ENCODE assay signal across 1 fruit fly cellular context in genomic region chr3R:23061209-23061608, dm6.
TF ChIP-seq lines count a peak whose summit lies in the region.

Gene sav (minus strand): TSS chr3R:23061304.
Gene Ublcp1 (plus strand): TSS chr3R:23061493.

TF ChIP-seq in whole organism, embryonic, 481 proteins besides CTCF, POLR2A, EP300 and RAD21 (continued from another document and continues in another):
- TF ChIP-seq Dll (GFP tag; IDR thresholded peaks at IDR 0.05; lab: Robert Waterston, UW; ENCODE audit: partially characterized antibody) (peak; percentile 95), CG31388 (GFP tag; optimal IDR thresholded peaks at IDR 0.05; lab: Kevin White, UChicago) (no peak), CG12769 (tag; optimal IDR thresholded peaks at IDR 0.05; lab: Kevin White, UChicago) (no peak), vnd (GFP tag; IDR thresholded peaks at IDR 0.05; lab: Robert Waterston, UW; ENCODE audit: partially characterized antibody) (peak; percentile 90), pb (GFP tag; optimal IDR thresholded peaks at IDR 0.05; lab: Kevin White, UChicago) (no peak), CG3281 (GFP tag; optimal IDR thresholded peaks at IDR 0.05; lab: Kevin White, UChicago) (peak; percentile 19), chn (GFP tag; optimal IDR thresholded peaks at IDR 0.05; lab: Kevin White, UChicago) (peak; percentile 6), CG3726 (GFP tag; IDR thresholded peaks at IDR 0.05; lab: Robert Waterston, UW) (no peak), CG33213 (GFP tag; optimal IDR thresholded peaks at IDR 0.05; lab: Kevin White, UChicago) (no peak), Rfx (GFP tag; IDR thresholded peaks at IDR 0.05; lab: Robert Waterston, UW) (no peak; the same call in 1 of the 2 replicates), exex (tag; optimal IDR thresholded peaks at IDR 0.05; lab: Kevin White, UChicago) (no peak), row (GFP tag; IDR thresholded peaks at IDR 0.05; lab: Robert Waterston, UW) (peak; percentile 67), CG7987 (GFP tag; optimal IDR thresholded peaks at IDR 0.05; lab: Kevin White, UChicago) (no peak), HmgZ (tag; optimal IDR thresholded peaks at IDR 0.05; lab: Kevin White, UChicago) (peak; percentile 11), CG34422 (GFP tag; IDR thresholded peaks at IDR 0.05; lab: Robert Waterston, UW) (no peak; the same call in 2 of the 3 replicates), CG2202 (tag; optimal IDR thresholded peaks at IDR 0.05; lab: Kevin White, UChicago) (no peak), CG10462 (GFP tag; optimal IDR thresholded peaks at IDR 0.05; lab: Kevin White, UChicago) (peak; percentile 12), nau (GFP tag; optimal IDR thresholded peaks at IDR 0.05; lab: Kevin White, UChicago) (no peak), gem (tag; optimal IDR thresholded peaks at IDR 0.05; lab: Kevin White, UChicago) (no peak), Aef1 (GFP tag; IDR thresholded peaks at IDR 0.05; lab: Robert Waterston, UW) (no peak), Elba2 (GFP tag; optimal IDR thresholded peaks at IDR 0.05; lab: Kevin White, UChicago) (peak; percentile 74), jumu (GFP tag; optimal IDR thresholded peaks at IDR 0.05; lab: Kevin White, UChicago) (no peak), CG12219 (GFP tag; optimal IDR thresholded peaks at IDR 0.05; lab: Kevin White, UChicago) (no peak), pan (optimal IDR thresholded peaks at IDR 0.05; lab: Kevin White, UChicago) (no peak), pan (GFP tag; optimal IDR thresholded peaks at IDR 0.05 in 1 of 2, IDR thresholded peaks at IDR 0.05 in 1 of 2) (no peak), trem (tag; optimal IDR thresholded peaks at IDR 0.05; lab: Kevin White, UChicago) (peak; percentile 85), jing (GFP tag; optimal IDR thresholded peaks at IDR 0.05; lab: Kevin White, UChicago) (no peak), fd3F (GFP tag; optimal IDR thresholded peaks at IDR 0.05; lab: Kevin White, UChicago) (no peak), Camta (GFP tag; optimal IDR thresholded peaks at IDR 0.05; lab: Kevin White, UChicago) (no peak), CG10959 (GFP tag; IDR thresholded peaks at IDR 0.05; lab: Robert Waterston, UW) (no peak), Rx (GFP tag; IDR thresholded peaks at IDR 0.05; lab: Robert Waterston, UW) (no peak), Chrac-16 (GFP tag; optimal IDR thresholded peaks at IDR 0.05; lab: Kevin White, UChicago) (peak; percentile 17), wek (GFP tag; optimal IDR thresholded peaks at IDR 0.05; lab: Kevin White, UChicago) (no peak), CG8924 (tag; optimal IDR thresholded peaks at IDR 0.05; lab: Kevin White, UChicago) (peak; percentile 54), Meics (GFP tag; optimal IDR thresholded peaks at IDR 0.05; lab: Kevin White, UChicago) (no peak), dan (GFP tag; IDR thresholded peaks at IDR 0.05; lab: Robert Waterston, UW) (no peak), grau (tag; optimal IDR thresholded peaks at IDR 0.05; lab: Kevin White, UChicago) (peak; percentile 25), CG14710 (tag; optimal IDR thresholded peaks at IDR 0.05; lab: Kevin White, UChicago) (peak; percentile 74), D (optimal IDR thresholded peaks at IDR 0.05; lab: Kevin White, UChicago) (no peak), D (GFP tag; optimal IDR thresholded peaks at IDR 0.05; lab: Kevin White, UChicago) (no peak), zen2 (GFP tag; IDR thresholded peaks at IDR 0.05; lab: Robert Waterston, UW; ENCODE audit: partially characterized antibody) (peak; percentile 79; the same call in 1 of the 3 replicates), CG17912 (GFP tag; optimal IDR thresholded peaks at IDR 0.05; lab: Kevin White, UChicago) (no peak), CG1832 (GFP tag; optimal IDR thresholded peaks at IDR 0.05; lab: Kevin White, UChicago) (no peak), knrl (GFP tag; IDR thresholded peaks at IDR 0.05; lab: Robert Waterston, UW; ENCODE audit: partially characterized antibody) (peak; percentile 92), CG12942 (GFP tag; optimal IDR thresholded peaks at IDR 0.05; lab: Kevin White, UChicago) (peak; percentile 0), CG4730 (GFP tag; IDR thresholded peaks at IDR 0.05; lab: Robert Waterston, UW) (no peak), slou (GFP tag; optimal IDR thresholded peaks at IDR 0.05; lab: Kevin White, UChicago) (no peak), bcd (GFP tag; optimal IDR thresholded peaks at IDR 0.05; lab: Kevin White, UChicago) (no peak), CG3163 (GFP tag; optimal IDR thresholded peaks at IDR 0.05; lab: Kevin White, UChicago) (no peak), Sox100B (GFP tag; optimal IDR thresholded peaks at IDR 0.05; lab: Kevin White, UChicago) (no peak), gt (GFP tag; IDR thresholded peaks at IDR 0.05; lab: Robert Waterston, UW) (no peak), pita (GFP tag; optimal IDR thresholded peaks at IDR 0.05; lab: Kevin White, UChicago) (no peak), nmo (GFP tag; optimal IDR thresholded peaks at IDR 0.05; lab: Kevin White, UChicago) (peak; percentile 64), CG15011 (GFP tag; optimal IDR thresholded peaks at IDR 0.05; lab: Kevin White, UChicago) (no peak), CG9932 (GFP tag; IDR thresholded peaks at IDR 0.05; lab: Robert Waterston, UW) (peak; percentile 41; the same call in 1 of the 2 replicates), Blimp-1 (GFP tag; optimal IDR thresholded peaks at IDR 0.05; lab: Kevin White, UChicago) (no peak), phol (tag; optimal IDR thresholded peaks at IDR 0.05; lab: Kevin White, UChicago) (peak; percentile 57), pzg (GFP tag; optimal IDR thresholded peaks at IDR 0.05; lab: Kevin White, UChicago) (peak; percentile 33), sens-2 (GFP tag; IDR thresholded peaks at IDR 0.05; lab: Robert Waterston, UW) (no peak), CG4360 (GFP tag; IDR thresholded peaks at IDR 0.05; lab: Robert Waterston, UW) (no peak), Neu2 (GFP tag; optimal IDR thresholded peaks at IDR 0.05; lab: Kevin White, UChicago; ENCODE audit: borderline replicate concordance) (no peak), CG10274 (GFP tag; optimal IDR thresholded peaks at IDR 0.05; lab: Kevin White, UChicago) (no peak), esg (GFP tag; conservative IDR thresholded peaks at IDR 0.05; lab: Robert Waterston, UW) (0 out of 2 replicates have a peak, but pooled peaks have one; percentile 21), Oli (tag; optimal IDR thresholded peaks at IDR 0.05; lab: Kevin White, UChicago) (peak; percentile 16), pho (GFP tag; optimal IDR thresholded peaks at IDR 0.05; lab: Kevin White, UChicago) (no peak), CG14965 (GFP tag; optimal IDR thresholded peaks at IDR 0.05; lab: Kevin White, UChicago; ENCODE audit: borderline replicate concordance) (no peak), org-1 (GFP tag; optimal IDR thresholded peaks at IDR 0.05; lab: Kevin White, UChicago) (no peak), Max (GFP tag; optimal IDR thresholded peaks at IDR 0.05; lab: Kevin White, UChicago) (peak; percentile 25), CG13775 (GFP tag; optimal IDR thresholded peaks at IDR 0.05; lab: Kevin White, UChicago) (peak; percentile 40), HHEX (GFP tag; optimal IDR thresholded peaks at IDR 0.05; lab: Kevin White, UChicago) (no peak), NFAT (GFP tag; IDR thresholded peaks at IDR 0.05; lab: Robert Waterston, UW) (no peak), CG17361 (GFP tag; IDR thresholded peaks at IDR 0.05; lab: Robert Waterston, UW) (no peak), ind (GFP tag; optimal IDR thresholded peaks at IDR 0.05; lab: Kevin White, UChicago) (peak; percentile 25), gsb (GFP tag; IDR thresholded peaks at IDR 0.05; lab: Robert Waterston, UW) (no peak), gfzf (GFP tag; optimal IDR thresholded peaks at IDR 0.05; lab: Kevin White, UChicago) (peak; percentile 60), CG11247 (GFP tag; IDR thresholded peaks at IDR 0.05; lab: Robert Waterston, UW) (no peak), CoRest (tag; optimal IDR thresholded peaks at IDR 0.05; lab: Kevin White, UChicago) (peak; percentile 53), fru (optimal IDR thresholded peaks at IDR 0.05; lab: Kevin White, UChicago) (no peak), CG4328 (GFP tag; optimal IDR thresholded peaks at IDR 0.05; lab: Kevin White, UChicago) (no peak), CG18619 (GFP tag; optimal IDR thresholded peaks at IDR 0.05; lab: Kevin White, UChicago) (no peak), grn (GFP tag; optimal IDR thresholded peaks at IDR 0.05; lab: Kevin White, UChicago) (no peak), CG13624 (GFP tag; optimal IDR thresholded peaks at IDR 0.05; lab: Kevin White, UChicago) (no peak), Hr39 (optimal IDR thresholded peaks at IDR 0.05; lab: Kevin White, UChicago) (no peak), so (GFP tag; IDR thresholded peaks at IDR 0.05; lab: Robert Waterston, UW) (no peak), CG7372 (GFP tag; IDR thresholded peaks at IDR 0.05; lab: Robert Waterston, UW) (no peak), btn (GFP tag; optimal IDR thresholded peaks at IDR 0.05; lab: Kevin White, UChicago) (no peak), CG11695 (GFP tag; IDR thresholded peaks at IDR 0.05; lab: Robert Waterston, UW) (no peak), Hsf (GFP tag; optimal IDR thresholded peaks at IDR 0.05; lab: Kevin White, UChicago) (no peak), B-H2 (GFP tag; optimal IDR thresholded peaks at IDR 0.05; lab: Kevin White, UChicago) (no peak), CG5953 (GFP tag; IDR thresholded peaks at IDR 0.05; lab: Robert Waterston, UW) (no peak), CG3995 (GFP tag; optimal IDR thresholded peaks at IDR 0.05; lab: Kevin White, UChicago) (no peak), Mad (GFP tag; optimal IDR thresholded peaks at IDR 0.05; lab: Kevin White, UChicago) (no peak), CG4404 (GFP tag; IDR thresholded peaks at IDR 0.05; lab: Robert Waterston, UW) (no peak), CG1233 (GFP tag; optimal IDR thresholded peaks at IDR 0.05; lab: Kevin White, UChicago) (no peak), zf30C (GFP tag; optimal IDR thresholded peaks at IDR 0.05; lab: Kevin White, UChicago) (no peak), CG10147 (GFP tag; optimal IDR thresholded peaks at IDR 0.05; lab: Kevin White, UChicago) (no peak), Pdp1 (GFP tag; optimal IDR thresholded peaks at IDR 0.05; lab: Kevin White, UChicago) (no peak), Atf3 (GFP tag; optimal IDR thresholded peaks at IDR 0.05; lab: Kevin White, UChicago) (no peak), Drgx (GFP tag; IDR thresholded peaks at IDR 0.05; lab: Robert Waterston, UW) (no peak), Dref (GFP tag; IDR thresholded peaks at IDR 0.05; lab: Robert Waterston, UW) (peak; percentile 82), Trl (optimal IDR thresholded peaks at IDR 0.05; lab: Kevin White, UChicago) (no peak), Trl (GFP tag; optimal IDR thresholded peaks at IDR 0.05; lab: Kevin White, UChicago) (no peak), CG43689 (GFP tag; IDR thresholded peaks at IDR 0.05; lab: Robert Waterston, UW) (no peak), CG14050 (GFP tag; IDR thresholded peaks at IDR 0.05; lab: Robert Waterston, UW) (no peak), emc (GFP tag; optimal IDR thresholded peaks at IDR 0.05; lab: Kevin White, UChicago) (no peak), CG10321 (GFP tag; IDR thresholded peaks at IDR 0.05; lab: Robert Waterston, UW) (no peak), aop (GFP tag; IDR thresholded peaks at IDR 0.05; lab: Robert Waterston, UW) (no peak), CG14441 (GFP tag; IDR thresholded peaks at IDR 0.05; lab: Robert Waterston, UW) (no peak), TFAM (GFP tag; optimal IDR thresholded peaks at IDR 0.05; lab: Kevin White, UChicago) (no peak), Bdp1 (GFP tag; optimal IDR thresholded peaks at IDR 0.05; lab: Kevin White, UChicago) (no peak), stwl (tag; optimal IDR thresholded peaks at IDR 0.05; lab: Kevin White, UChicago) (peak; percentile 83), az2 (GFP tag; optimal IDR thresholded peaks at IDR 0.05; lab: Kevin White, UChicago) (no peak), MBD-R2 (GFP tag; IDR thresholded peaks at IDR 0.05; lab: Robert Waterston, UW) (peak; percentile 86), HLHmδ (GFP tag; optimal IDR thresholded peaks at IDR 0.05; lab: Kevin White, UChicago) (no peak), CkIIα-i1 (GFP tag; IDR thresholded peaks at IDR 0.05; lab: Robert Waterston, UW) (no peak), CG9727 (GFP tag; optimal IDR thresholded peaks at IDR 0.05; lab: Kevin White, UChicago) (peak; percentile 44), da (GFP tag; optimal IDR thresholded peaks at IDR 0.05; lab: Kevin White, UChicago) (no peak), eyg (GFP tag; optimal IDR thresholded peaks at IDR 0.05; lab: Kevin White, UChicago) (no peak), Doc2 (GFP tag; IDR thresholded peaks at IDR 0.05; lab: Robert Waterston, UW) (no peak), hkb (optimal IDR thresholded peaks at IDR 0.05; lab: Kevin White, UChicago) (no peak), hkb (GFP tag; IDR thresholded peaks at IDR 0.05; lab: Robert Waterston, UW) (0 out of 2 replicates have a peak, but pooled peaks have one; percentile 13), CrebB (tag; optimal IDR thresholded peaks at IDR 0.05; lab: Kevin White, UChicago) (no peak), hb (GFP tag; IDR thresholded peaks at IDR 0.05; lab: Robert Waterston, UW; ENCODE audit: partially characterized antibody) (peak; percentile 80), E2f1 (GFP tag; IDR thresholded peaks at IDR 0.05; lab: Robert Waterston, UW) (no peak), BEAF-32 (GFP tag; optimal IDR thresholded peaks at IDR 0.05; lab: Kevin White, UChicago) (peak; percentile 76), MTF-1 (GFP tag; optimal IDR thresholded peaks at IDR 0.05; lab: Kevin White, UChicago; ENCODE audit: borderline replicate concordance) (no peak), ara (GFP tag; IDR thresholded peaks at IDR 0.05; lab: Robert Waterston, UW) (no peak), Nf-YC (tag; optimal IDR thresholded peaks at IDR 0.05; lab: Kevin White, UChicago) (peak; percentile 9), CG17612 (GFP tag; IDR thresholded peaks at IDR 0.05; lab: Robert Waterston, UW) (no peak), Xbp1 (GFP tag; optimal IDR thresholded peaks at IDR 0.05; lab: Kevin White, UChicago) (peak; percentile 39), usp (GFP tag; optimal IDR thresholded peaks at IDR 0.05; lab: Kevin White, UChicago) (no peak), tin (GFP tag; optimal IDR thresholded peaks at IDR 0.05; lab: Kevin White, UChicago) (peak; percentile 44), D19A (tag; optimal IDR thresholded peaks at IDR 0.05; lab: Kevin White, UChicago) (no peak), CG18476 (GFP tag; optimal IDR thresholded peaks at IDR 0.05; lab: Kevin White, UChicago) (no peak), Fer2 (tag; optimal IDR thresholded peaks at IDR 0.05; lab: Kevin White, UChicago) (no peak), mld (GFP tag; IDR thresholded peaks at IDR 0.05; lab: Robert Waterston, UW; ENCODE audit: partially characterized antibody) (peak; percentile 80), ap (GFP tag; IDR thresholded peaks at IDR 0.05; lab: Robert Waterston, UW) (no peak)
